Worm (Caenorhabditis elegans) whole organism, young adult: ENCODE measurements around the gene prx-10.

Source experiments
- B0019.2 ChIP-seq: fragments of 200-800 bp; sonication (Bioruptor generic); conservative IDR thresholded peaks from 2 replicates; pipeline ENCODE4 v1.3.6; 2022; ENCODE audit warnings: missing genetic modification reagents, missing genetic modification characterization, missing compliant biosample characterization
- D2030.7 ChIP-seq: fragments of 200-800 bp; sonication (Bioruptor generic); IDR thresholded peaks from 2 replicates; pipeline ENCODE4 v1.3.6; 2022; ENCODE audit warnings: missing genetic modification reagents, missing genetic modification characterization, missing compliant biosample characterization
- F10E7.11 ChIP-seq: sonication (generic microtip); optimal IDR thresholded peaks from 2 replicates; lab custom pipeline; 2017; ENCODE audit warnings: mild to moderate bottlenecking, missing genetic modification characterization, moderate library complexity, missing compliant biosample characterization
- F33H1.4 ChIP-seq: fragments of 200-800 bp; sonication (Bioruptor generic); IDR thresholded peaks from 2 replicates; pipeline ENCODE4 v1.3.6; 2022; ENCODE audit warnings: missing genetic modification reagents, missing genetic modification characterization, missing compliant biosample characterization
- T26A5.8 ChIP-seq: sonication (generic microtip); optimal IDR thresholded peaks from 2 replicates; lab custom pipeline; 2016; ENCODE audit warnings: missing genetic modification characterization, missing compliant biosample characterization
- Y53F4B.3 ChIP-seq: fragments of 200-800 bp; sonication (Bioruptor generic); IDR thresholded peaks from 2 replicates; pipeline ENCODE4 v1.3.6; 2022; ENCODE audit warnings: missing genetic modification reagents, missing genetic modification characterization, missing compliant biosample characterization
- Y53G8AR.9 ChIP-seq: fragments of 200-800 bp; sonication (Bioruptor generic); conservative IDR thresholded peaks from 2 replicates; pipeline ENCODE4 v1.3.6; 2022; ENCODE audit warnings: missing genetic modification reagents, missing genetic modification characterization, missing compliant biosample characterization
- Y67H2A.10 ChIP-seq: fragments of 200-800 bp; sonication (Bioruptor generic); conservative IDR thresholded peaks from 2 replicates; pipeline ENCODE4 v1.3.6; 2022; ENCODE audit warnings: missing genetic modification reagents, missing genetic modification characterization, missing compliant biosample characterization
- Y95B8A.8 ChIP-seq: fragments of 200-800 bp; sonication (Bioruptor generic); IDR thresholded peaks from 2 replicates; pipeline ENCODE4 v1.3.6; 2022; ENCODE audit warnings: missing genetic modification reagents, missing genetic modification characterization, missing compliant biosample characterization
- ZK185.1 ChIP-seq: sonication (generic microtip); optimal IDR thresholded peaks from 2 replicates; lab custom pipeline; 2016; ENCODE audit warnings: mild to moderate bottlenecking, missing genetic modification characterization, missing compliant biosample characterization; ENCODE audit not compliant: poor library complexity, severe bottlenecking
- atf-7 ChIP-seq: sonication (generic microtip); optimal IDR thresholded peaks from 2 replicates; lab custom pipeline; 2017; ENCODE audit warnings: mild to moderate bottlenecking, missing genetic modification characterization, missing compliant biosample characterization
- attf-3 ChIP-seq: fragments of 200-800 bp; sonication (Bioruptor generic); conservative IDR thresholded peaks from 2 replicates; pipeline ENCODE4 v1.3.6; 2022; ENCODE audit warnings: missing genetic modification reagents, missing genetic modification characterization, missing compliant biosample characterization
- bed-1 ChIP-seq: fragments of 200-800 bp; sonication (Bioruptor generic); IDR thresholded peaks from 2 replicates; pipeline ENCODE4 v1.3.6; 2022; ENCODE audit warnings: missing genetic modification reagents, missing genetic modification characterization, missing compliant biosample characterization
- bed-2 ChIP-seq: fragments of 200-800 bp; sonication (Bioruptor generic); IDR thresholded peaks from 2 replicates; pipeline ENCODE4 v1.3.6; 2022; ENCODE audit warnings: missing genetic modification reagents, missing genetic modification characterization, missing compliant biosample characterization
- cebp-1 ChIP-seq, 2 experiments: fragments of 200-800 bp in 1 of 2; sonication (Bioruptor generic) in 1 of 2; sonication (generic microtip) in 1 of 2; IDR thresholded peaks in 1 of 2; optimal IDR thresholded peaks in 1 of 2; 2 replicates each; pipeline versions ENCODE4 v1.3.6 to Lab custom; 2017 to 2022; ENCODE audit warnings: missing compliant biosample characterization in 2 of 2, missing genetic modification characterization in 2 of 2, mild to moderate bottlenecking in 1 of 2, missing genetic modification reagents in 1 of 2, moderate library complexity in 1 of 2
- cebp-2 ChIP-seq: fragments of 200-800 bp; sonication (Bioruptor generic); IDR thresholded peaks from 2 replicates; pipeline ENCODE4 v1.3.6; 2022; ENCODE audit warnings: missing genetic modification characterization, missing compliant biosample characterization
- ceh-100 ChIP-seq: fragments of 200-800 bp; sonication (Bioruptor generic); IDR thresholded peaks from 2 replicates; pipeline ENCODE4 v1.3.6; 2022; ENCODE audit warnings: missing genetic modification reagents, missing genetic modification characterization, missing compliant biosample characterization
- ceh-27 ChIP-seq: fragments of 200-800 bp; sonication (Bioruptor generic); optimal IDR thresholded peaks from 2 replicates; lab custom pipeline; 2018; ENCODE audit warnings: mild to moderate bottlenecking, missing genetic modification characterization, moderate library complexity, missing compliant biosample characterization
- ceh-91 ChIP-seq: fragments of 200-800 bp; sonication (Bioruptor generic); IDR thresholded peaks from 2 replicates; pipeline ENCODE4 v1.3.6; 2022; ENCODE audit warnings: missing genetic modification reagents, missing genetic modification characterization, missing compliant biosample characterization
- chd-7 ChIP-seq: sonication (generic microtip); optimal IDR thresholded peaks from 2 replicates; lab custom pipeline; 2016; ENCODE audit warnings: mild to moderate bottlenecking, missing genetic modification characterization, moderate library complexity, missing compliant biosample characterization
- die-1 ChIP-seq: sonication (generic microtip); optimal IDR thresholded peaks from 2 replicates; lab custom pipeline; 2016; ENCODE audit warnings: missing genotype, mild to moderate bottlenecking, missing genetic modification characterization, missing compliant biosample characterization
- dox-1 ChIP-seq: fragments of 200-800 bp; sonication (Bioruptor generic); IDR thresholded peaks from 2 replicates; pipeline ENCODE4 v1.3.6; 2022; ENCODE audit warnings: missing genetic modification reagents, missing genetic modification characterization, missing compliant biosample characterization
- egl-18 ChIP-seq: fragments of 200-800 bp; sonication (Bioruptor generic); IDR thresholded peaks from 2 replicates; pipeline ENCODE4 v1.3.6; 2022; ENCODE audit warnings: missing genetic modification reagents, missing genetic modification characterization, missing compliant biosample characterization
- ekl-4 ChIP-seq: fragments of 200-800 bp; sonication (Bioruptor generic); IDR thresholded peaks from 2 replicates; pipeline ENCODE4 v1.3.6; 2022; ENCODE audit warnings: missing genetic modification reagents, missing genetic modification characterization, missing compliant biosample characterization
- ets-4 ChIP-seq: fragments of 200-800 bp; sonication (Bioruptor generic); optimal IDR thresholded peaks from 2 replicates; lab custom pipeline; 2018; ENCODE audit warnings: mild to moderate bottlenecking, missing genetic modification characterization, missing compliant biosample characterization
- lin-54 ChIP-seq: fragments of 200-800 bp; sonication (Bioruptor generic); optimal IDR thresholded peaks from 2 replicates; lab custom pipeline; 2018; ENCODE audit warnings: mild to moderate bottlenecking, missing genetic modification characterization, missing compliant biosample characterization
- lsl-1 ChIP-seq: fragments of 200-800 bp; sonication (Bioruptor generic); optimal IDR thresholded peaks from 2 replicates; lab custom pipeline; 2018; ENCODE audit warnings: mild to moderate bottlenecking, missing genetic modification characterization, moderate library complexity, missing compliant biosample characterization
- madf-6 ChIP-seq: fragments of 200-800 bp; sonication (Bioruptor generic); IDR thresholded peaks from 2 replicates; pipeline ENCODE4 v1.3.6; 2022; ENCODE audit warnings: missing genetic modification reagents, missing genetic modification characterization, missing compliant biosample characterization
- madf-8 ChIP-seq: fragments of 200-800 bp; sonication (Bioruptor generic); conservative IDR thresholded peaks from 2 replicates; pipeline ENCODE4 v1.3.6; 2022; ENCODE audit warnings: missing genetic modification reagents, missing genetic modification characterization, missing compliant biosample characterization
- mcd-1 ChIP-seq: fragments of 200-800 bp; sonication (Bioruptor generic); IDR thresholded peaks from 2 replicates; pipeline ENCODE4 v1.3.6; 2022; ENCODE audit warnings: missing genetic modification reagents, missing genetic modification characterization, missing compliant biosample characterization
- nfya-2 ChIP-seq: fragments of 200-800 bp; sonication (Bioruptor generic); IDR thresholded peaks from 2 replicates; pipeline ENCODE4 v1.3.6; 2022; ENCODE audit warnings: missing genetic modification reagents, missing genetic modification characterization, missing compliant biosample characterization
- nhr-27 ChIP-seq: fragments of 200-800 bp; sonication (Bioruptor generic); optimal IDR thresholded peaks from 2 replicates; lab custom pipeline; 2018; ENCODE audit warnings: mild to moderate bottlenecking, missing genetic modification characterization, moderate library complexity, missing compliant biosample characterization
- nhr-80 ChIP-seq: sonication (generic microtip); optimal IDR thresholded peaks from 2 replicates; lab custom pipeline; 2016; ENCODE audit warnings: missing genetic modification characterization, missing compliant biosample characterization
- rec-8 ChIP-seq, 2 experiments: sonication (generic microtip); optimal IDR thresholded peaks; 2 replicates each; lab custom pipeline; 2016; ENCODE audit warnings: mild to moderate bottlenecking in 2 of 2, missing genetic modification characterization in 2 of 2, missing genetic modification reagents in 2 of 2, missing genotype in 2 of 2, missing biosample characterization in 1 of 2, missing compliant biosample characterization in 1 of 2, moderate library complexity in 1 of 2
- snpc-1.1 ChIP-seq: sonication (generic microtip); optimal IDR thresholded peaks from 2 replicates; lab custom pipeline; 2017; ENCODE audit warnings: missing genetic modification characterization, mild to moderate bottlenecking, missing compliant biosample characterization, antibody characterized with exemption, moderate library complexity, missing genotype, missing genetic modification reagents; ENCODE audit not compliant: insufficient read depth
- snpc-4 ChIP-seq, 5 experiments: fragments of 150-350 bp in 1 of 5; sonication (generic microtip) in 4 of 5; optimal IDR thresholded peaks; 2 replicates each; lab custom pipeline; 2014 to 2018; ENCODE audit warnings: missing genetic modification characterization in 5 of 5, missing biosample characterization in 3 of 5, antibody characterized with exemption in 2 of 5, mild to moderate bottlenecking in 2 of 5, missing compliant biosample characterization in 2 of 5, missing genotype in 2 of 5, moderate library complexity in 2 of 5, missing genetic modification reagents in 1 of 5
- unc-130 ChIP-seq: sonication (generic microtip); optimal IDR thresholded peaks from 2 replicates; lab custom pipeline; 2016; ENCODE audit warnings: missing genetic modification reagents, missing genetic modification characterization, missing compliant biosample characterization
- xnd-1 ChIP-seq: sonication (generic microtip); optimal IDR thresholded peaks from 2 replicates; lab custom pipeline; 2016; ENCODE audit warnings: missing genotype, missing genetic modification reagents, missing genetic modification characterization, missing compliant biosample characterization
- zim-3 ChIP-seq: sonication (generic microtip); optimal IDR thresholded peaks from 2 replicates; lab custom pipeline; 2017; ENCODE audit warnings: mild to moderate bottlenecking, missing genetic modification characterization, moderate library complexity, missing compliant biosample characterization
- ztf-25 ChIP-seq: fragments of 200-800 bp; sonication (Bioruptor generic); IDR thresholded peaks from 2 replicates; pipeline ENCODE4 v1.3.6; 2022; ENCODE audit warnings: missing genetic modification reagents, missing genetic modification characterization, missing compliant biosample characterization
- ztf-3 ChIP-seq: fragments of 200-800 bp; sonication (Bioruptor generic); optimal IDR thresholded peaks from 2 replicates; lab custom pipeline; 2018; ENCODE audit warnings: mild to moderate bottlenecking, missing genetic modification characterization, missing compliant biosample characterization
- ztf-6 ChIP-seq: fragments of 200-800 bp; sonication (Bioruptor generic); IDR thresholded peaks from 2 replicates; pipeline ENCODE4 v1.3.6; 2022; ENCODE audit warnings: missing genetic modification reagents, missing genetic modification characterization, missing compliant biosample characterization

prx-10 gene

DNA sequence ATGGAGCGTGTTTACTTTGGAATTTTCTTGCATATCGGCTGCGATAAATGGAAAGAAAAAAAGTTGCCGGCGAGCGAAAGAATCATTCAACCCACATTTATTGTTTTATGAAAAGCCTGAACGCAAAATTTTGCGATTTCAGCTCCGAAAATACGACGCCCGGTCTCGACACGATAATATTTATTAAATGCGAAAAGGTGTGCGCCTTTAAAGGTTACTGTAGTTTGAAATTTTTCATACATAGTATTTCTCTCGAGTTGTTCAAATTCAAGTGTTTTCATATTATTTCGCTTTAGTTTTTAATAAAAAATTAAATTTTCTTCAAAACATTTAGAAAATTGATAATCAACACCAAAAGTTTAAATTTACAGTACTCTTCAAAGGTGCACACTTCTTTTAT lies 27.2 kb upstream of the prx-10 start, which contains the start of gene syx-16:
syx-16 (minus strand) TSS at position 118 of the 400 bp plus-strand sequence.
- no peak for TF ChIP-seq snpc-1.1 (tag; lab: Kevin White, UChicago)
- peak; percentile 82 for TF ChIP-seq xnd-1 (tag; lab: Kevin White, UChicago)
- peak; percentile 90 for TF ChIP-seq madf-8 (GFP tag; lab: Robert Waterston, UW)
- peak; percentile 83 for TF ChIP-seq lsl-1
- no peak for TF ChIP-seq ceh-100 (GFP tag; lab: Robert Waterston, UW)
- TF ChIP-seq dox-1 (GFP tag; lab: Robert Waterston, UW) = peak; percentile 27; the same call in 1 of the 2 replicates
- TF ChIP-seq ceh-27 (GFP tag; lab: Kevin White, UChicago) = no peak
- peak; percentile 33 for TF ChIP-seq lin-54 (GFP tag; lab: Kevin White, UChicago)
- no peak for TF ChIP-seq Y67H2A.10 (GFP tag; lab: Robert Waterston, UW)
- peak; percentile 93 for TF ChIP-seq madf-6 (GFP tag; lab: Robert Waterston, UW)
- TF ChIP-seq F33H1.4 (GFP tag; lab: Robert Waterston, UW) = peak; percentile 75
- TF ChIP-seq D2030.7 = peak; percentile 35; the same call in 1 of the 2 replicates
- no peak for TF ChIP-seq ztf-6

DNA sequence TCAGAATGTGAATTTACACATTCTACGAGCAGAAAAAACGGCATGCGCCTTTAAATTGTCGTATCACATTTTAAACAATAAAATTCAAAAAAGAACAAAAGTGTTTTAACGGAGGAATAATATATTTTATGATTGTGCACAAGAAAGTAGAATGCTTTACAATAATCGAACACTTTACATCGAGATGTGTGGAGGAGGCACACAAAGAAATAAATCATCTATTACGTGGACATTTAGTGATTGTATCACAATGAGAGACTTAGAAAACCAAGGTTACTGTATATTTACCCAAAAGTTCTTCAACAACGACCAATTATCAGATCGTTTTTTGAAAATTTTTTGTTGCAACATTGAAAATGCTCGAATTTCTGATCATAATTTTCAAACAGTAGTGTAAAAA lies 25.9 kb upstream of the prx-10 start:
- no peak for TF ChIP-seq attf-3 (GFP tag; lab: Robert Waterston, UW)
- no peak for TF ChIP-seq egl-18 (GFP tag; lab: Robert Waterston, UW)
- no peak for TF ChIP-seq nfya-2 (GFP tag; lab: Robert Waterston, UW)
- no peak for TF ChIP-seq Y53F4B.3 (GFP tag; lab: Robert Waterston, UW)
- no peak for TF ChIP-seq nhr-80 (tag; lab: Kevin White, UChicago)
- TF ChIP-seq bed-1 = no peak
- no peak for TF ChIP-seq ztf-3
- TF ChIP-seq cebp-1 (GFP tag; IDR thresholded peaks at IDR 0.05; lab: Robert Waterston, UW) = no peak
- no peak for TF ChIP-seq cebp-1 (tag; optimal IDR thresholded peaks at IDR 0.05; lab: Kevin White, UChicago)
- no peak for TF ChIP-seq T26A5.8 (tag; lab: Kevin White, UChicago)
- no peak for TF ChIP-seq ceh-91 (GFP tag; lab: Robert Waterston, UW)
- no peak for TF ChIP-seq Y53G8AR.9 (GFP tag; lab: Robert Waterston, UW)
- no peak for TF ChIP-seq ets-4
- TF ChIP-seq madf-6 (GFP tag; lab: Robert Waterston, UW) = no peak
- no peak for TF ChIP-seq chd-7
- TF ChIP-seq xnd-1 (tag; lab: Kevin White, UChicago) = no peak
- no peak for TF ChIP-seq mcd-1 (GFP tag; lab: Robert Waterston, UW)
- no peak for TF ChIP-seq Y95B8A.8 (GFP tag; lab: Robert Waterston, UW)

- TF ChIP-seq ztf-25 (GFP tag; lab: Robert Waterston, UW) (0 out of 2 replicates have a peak, but pooled peaks have one; percentile 47), B0019.2 (GFP tag; lab: Robert Waterston, UW) (0 out of 2 replicates have a peak, but pooled peaks have one; percentile 29), rec-8 (tag; optimal IDR thresholded peaks at IDR 0.05; lab: Kevin White, UChicago) (peak in 1 of 2 experiments; percentile 28), lsl-1 (peak; percentile 69), zim-3 (tag; lab: Kevin White, UChicago) (peak; percentile 67), cebp-2 (GFP tag; lab: Robert Waterston, UW) (0 out of 2 replicates have a peak, but pooled peaks have one; percentile 75), snpc-4 (GFP tag; optimal IDR thresholded peaks at IDR 0.05; lab: Kevin White, UChicago) (peak; percentile 31), snpc-4 (tag; optimal IDR thresholded peaks at IDR 0.05; lab: Kevin White, UChicago) (peak in 2 of 4 experiments; percentile 15 to 60), die-1 (tag; lab: Kevin White, UChicago) (peak; percentile 80), ekl-4 (GFP tag; lab: Robert Waterston, UW) (peak; percentile 70; the same call in 1 of the 2 replicates), nhr-27 (tag; lab: Kevin White, UChicago) (peak; percentile 46), F10E7.11 (peak; percentile 49), ceh-100 (GFP tag; lab: Robert Waterston, UW) (peak; percentile 62), ZK185.1 (tag; lab: Kevin White, UChicago) (peak; percentile 58), chd-7 (peak; percentile 79), atf-7 (tag; lab: Kevin White, UChicago) (peak; percentile 71), bed-2 (GFP tag; lab: Robert Waterston, UW) (peak; percentile 78; the same call in 1 of the 2 replicates), attf-3 (GFP tag; lab: Robert Waterston, UW) (0 out of 2 replicates have a peak, but pooled peaks have one; percentile 28), madf-6 (GFP tag; lab: Robert Waterston, UW) (peak; percentile 71), unc-130 (GFP tag; lab: Kevin White, UChicago) (peak; percentile 44)
Observed at ce11 chrIII:5211137-5211648, 25.0 kb upstream of the prx-10 start.
